Fruit fly (Drosophila melanogaster): Measurements from ENCODE around the gene Ada2b.

Ada2b gene

DNA sequence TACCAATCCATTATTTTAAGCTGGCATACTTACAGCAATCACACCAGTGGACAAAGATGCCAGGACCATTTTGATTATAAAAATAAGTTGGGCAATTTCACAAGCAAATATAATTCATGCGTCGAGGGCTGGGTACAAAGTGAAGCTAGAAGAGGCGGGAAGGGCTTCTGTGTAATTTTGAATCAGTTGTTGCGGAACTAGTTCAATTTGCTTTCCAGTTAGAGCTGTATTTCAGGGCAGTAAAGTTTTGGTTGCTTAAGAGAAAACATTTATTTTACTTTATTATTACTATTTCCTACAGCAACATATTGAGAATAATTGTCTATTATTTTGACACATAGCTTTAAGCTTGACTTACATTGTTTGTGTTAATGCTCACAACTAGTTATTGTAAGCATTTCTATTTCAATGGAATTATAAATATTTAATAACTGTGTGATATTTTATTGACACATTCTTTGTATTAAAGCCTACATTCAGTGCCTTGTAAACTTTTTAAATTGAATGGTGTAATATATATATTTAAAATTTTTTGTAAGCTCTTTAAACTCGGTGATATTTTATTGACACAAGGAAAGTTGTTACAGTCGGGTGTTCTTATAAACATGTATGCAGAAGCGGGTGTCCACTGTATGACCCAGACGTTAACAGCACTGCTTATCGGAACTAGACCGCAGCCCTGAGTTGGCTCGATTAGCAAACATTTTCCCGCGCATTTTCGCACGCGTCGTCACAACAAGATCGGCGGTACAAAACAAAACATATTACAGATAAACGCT lies 24.2 kb upstream of the Ada2b start, which contains the start of the genes RPA1 and Mcm2 (continued):
- TF ChIP-seq CG4820 (GFP tag; optimal IDR thresholded peaks at IDR 0.05): peak; percentile 74
- no peak for TF ChIP-seq Hmx (GFP tag; optimal IDR thresholded peaks at IDR 0.05)
- no peak for TF ChIP-seq dan (GFP tag; IDR thresholded peaks at IDR 0.05)
- TF ChIP-seq tap (tag; optimal IDR thresholded peaks at IDR 0.05): no peak
- TF ChIP-seq CG11560 (tag; IDR thresholded peaks at IDR 0.05): peak; percentile 53; the same call in 1 of the 3 replicates
- TF ChIP-seq grau (tag; optimal IDR thresholded peaks at IDR 0.05): peak; percentile 98
- peak; percentile 72 for TF ChIP-seq CG15696 (tag; optimal IDR thresholded peaks at IDR 0.05)
- peak; percentile 49 for TF ChIP-seq cwo (GFP tag; optimal IDR thresholded peaks at IDR 0.05)
- TF ChIP-seq hth (optimal IDR thresholded peaks at IDR 0.05): no peak
- no peak; the same call in 1 of the 2 replicates for TF ChIP-seq danr (GFP tag; IDR thresholded peaks at IDR 0.05)
- peak; percentile 74 for TF ChIP-seq Meics (GFP tag; optimal IDR thresholded peaks at IDR 0.05)
- TF ChIP-seq CG6813 (GFP tag; optimal IDR thresholded peaks at IDR 0.05): peak; percentile 47
- peak; percentile 77 for TF ChIP-seq CG9437 (GFP tag; optimal IDR thresholded peaks at IDR 0.05)
- peak; percentile 79 for TF ChIP-seq Dbx (GFP tag; IDR thresholded peaks at IDR 0.05)
- TF ChIP-seq shn (GFP tag; optimal IDR thresholded peaks at IDR 0.05): peak; percentile 34
- TF ChIP-seq CG6689 (GFP tag; IDR thresholded peaks at IDR 0.05): peak; percentile 81
- peak; percentile 45 for TF ChIP-seq CG10431 (GFP tag; optimal IDR thresholded peaks at IDR 0.05)
- TF ChIP-seq Tbp (GFP tag; optimal IDR thresholded peaks at IDR 0.05): no peak
- 0 out of 2 replicates have a peak, but pooled peaks have one; percentile 19 for TF ChIP-seq gsb (GFP tag; IDR thresholded peaks at IDR 0.05)
- TF ChIP-seq CG17361 (GFP tag; IDR thresholded peaks at IDR 0.05): peak; percentile 95
- peak; percentile 71 for TF ChIP-seq Oli (tag; optimal IDR thresholded peaks at IDR 0.05)
- TF ChIP-seq ato (GFP tag; IDR thresholded peaks at IDR 0.05; ENCODE audit: partially characterized antibody): peak; percentile 57
- TF ChIP-seq CG15073 (GFP tag; optimal IDR thresholded peaks at IDR 0.05): peak; percentile 18
- peak; percentile 86 for TF ChIP-seq sisA (GFP tag; IDR thresholded peaks at IDR 0.05)
- TF ChIP-seq Antp (GFP tag; optimal IDR thresholded peaks at IDR 0.05): peak; percentile 58
- TF ChIP-seq CG18262 (tag; optimal IDR thresholded peaks at IDR 0.05): peak; percentile 84
- peak in 1 of 2 experiments; percentile 82 for TF ChIP-seq insv (GFP tag; optimal IDR thresholded peaks at IDR 0.05)
- TF ChIP-seq HmgZ (tag; optimal IDR thresholded peaks at IDR 0.05): peak; percentile 63
- TF ChIP-seq CG15479 (GFP tag; optimal IDR thresholded peaks at IDR 0.05): no peak
- TF ChIP-seq CG31224 (GFP tag; IDR thresholded peaks at IDR 0.05): peak; percentile 65
- no peak for TF ChIP-seq pita (GFP tag; optimal IDR thresholded peaks at IDR 0.05)
- TF ChIP-seq Poxn (GFP tag; IDR thresholded peaks at IDR 0.05): peak; percentile 54; the same call in 1 of the 2 replicates
- peak; percentile 67; the same call in 1 of the 2 replicates for TF ChIP-seq aop (GFP tag; IDR thresholded peaks at IDR 0.05)
- no peak for TF ChIP-seq CG34224 (GFP tag; IDR thresholded peaks at IDR 0.05; ENCODE audit: partially characterized antibody)
- no peak for TF ChIP-seq fru (optimal IDR thresholded peaks at IDR 0.05)
- TF ChIP-seq CG3163 (GFP tag; optimal IDR thresholded peaks at IDR 0.05): peak; percentile 22
- TF ChIP-seq Nf-YC (tag; optimal IDR thresholded peaks at IDR 0.05): peak; percentile 80
- peak; percentile 89 for TF ChIP-seq Hr3 (GFP tag; optimal IDR thresholded peaks at IDR 0.05)
- no peak for TF ChIP-seq CG8478 (optimal IDR thresholded peaks at IDR 0.05)
- peak; percentile 42 for TF ChIP-seq MESR4 (GFP tag; optimal IDR thresholded peaks at IDR 0.05)
- TF ChIP-seq CG4424 (GFP tag; optimal IDR thresholded peaks at IDR 0.05): peak; percentile 84
- TF ChIP-seq ewg (GFP tag; optimal IDR thresholded peaks at IDR 0.05): peak; percentile 42
- TF ChIP-seq nmo (GFP tag; optimal IDR thresholded peaks at IDR 0.05): peak; percentile 87
- peak; percentile 73; the same call in 1 of the 2 replicates for TF ChIP-seq ranshi (GFP tag; IDR thresholded peaks at IDR 0.05)
- no peak for TF ChIP-seq inv (GFP tag; IDR thresholded peaks at IDR 0.05; ENCODE audit: partially characterized antibody)
- TF ChIP-seq D19B (GFP tag; optimal IDR thresholded peaks at IDR 0.05): peak; percentile 67
- TF ChIP-seq B-H1 (GFP tag; IDR thresholded peaks at IDR 0.05): peak; percentile 44; the same call in 2 of the 3 replicates
- peak; percentile 50; the same call in 1 of the 2 replicates for TF ChIP-seq Atf6 (GFP tag; IDR thresholded peaks at IDR 0.05)
- TF ChIP-seq Six4 (GFP tag; optimal IDR thresholded peaks at IDR 0.05): peak; percentile 66
- TF ChIP-seq CG10979 (tag; optimal IDR thresholded peaks at IDR 0.05): peak; percentile 66

Data from whole organism, embryonic.